Fruit fly (Drosophila melanogaster) whole organism, embryonic: ENCODE data around the gene CG42395.

Experiments used
- Antp ChIP-seq: fragments of 200-800 bp; sonication (Bioruptor generic); optimal IDR thresholded peaks from 3 replicates; lab custom pipeline; 2016; ENCODE audit warnings: missing biosample characterization, missing genetic modification characterization
- Bdp1 ChIP-seq: fragments of 200-800 bp; sonication (Bioruptor generic); optimal IDR thresholded peaks from 3 replicates; lab custom pipeline; 2016; ENCODE audit warnings: missing biosample characterization, missing genetic modification characterization
- CG10366 ChIP-seq: fragments of 200-800 bp; sonication (Bioruptor generic); IDR thresholded peaks from 2 replicates; pipeline ENCODE4 v1.3.6; 2022; ENCODE audit warnings: missing biosample characterization, missing genetic modification characterization
- CG10431 ChIP-seq: fragments of 200-800 bp; sonication (Bioruptor generic); optimal IDR thresholded peaks from 3 replicates; lab custom pipeline; 2018; ENCODE audit warnings: missing biosample characterization, mild to moderate bottlenecking, missing genetic modification characterization
- CG11247 ChIP-seq: fragments of 200-800 bp; sonication (Bioruptor generic); IDR thresholded peaks from 2 replicates; pipeline ENCODE4 v1.3.6; 2022; ENCODE audit warnings: missing biosample characterization, missing genetic modification characterization
- CG12219 ChIP-seq: fragments of 200-800 bp; sonication (Bioruptor generic); optimal IDR thresholded peaks from 3 replicates; lab custom pipeline; 2018; ENCODE audit warnings: missing biosample characterization, mild to moderate bottlenecking, missing genetic modification characterization
- CG14014 ChIP-seq: fragments of 200-800 bp; sonication (Bioruptor generic); IDR thresholded peaks from 2 replicates; pipeline ENCODE4 v1.3.6; 2022; ENCODE audit warnings: missing biosample characterization, missing genetic modification characterization
- CG15514 ChIP-seq: fragments of 200-800 bp; sonication (Bioruptor generic); optimal IDR thresholded peaks from 3 replicates; lab custom pipeline; 2017; ENCODE audit warnings: missing biosample characterization, missing genetic modification characterization, mild to moderate bottlenecking, moderate library complexity, missing genetic modification reagents
- CG1603 ChIP-seq: fragments of 200-800 bp; sonication (Bioruptor generic); optimal IDR thresholded peaks from 2 replicates; lab custom pipeline; 2019; ENCODE audit warnings: missing biosample characterization, mild to moderate bottlenecking, missing genetic modification characterization, moderate library complexity
- CG16815 ChIP-seq: fragments of 200-800 bp; sonication (Bioruptor generic); optimal IDR thresholded peaks from 3 replicates; lab custom pipeline; 2017; ENCODE audit warnings: missing biosample characterization, mild to moderate bottlenecking, missing genetic modification characterization
- CG17328 ChIP-seq: fragments of 200-800 bp; sonication (Bioruptor generic); IDR thresholded peaks from 2 replicates; pipeline ENCODE4 v1.3.6; 2022; ENCODE audit warnings: missing biosample characterization, missing genetic modification characterization
- CG18599 ChIP-seq: fragments of 200-800 bp; sonication (Bioruptor generic); optimal IDR thresholded peaks from 3 replicates; lab custom pipeline; 2017; ENCODE audit warnings: missing biosample characterization, missing genetic modification characterization, mild to moderate bottlenecking, moderate library complexity, missing genetic modification reagents
- CG30020 ChIP-seq: fragments of 200-800 bp; optimal IDR thresholded peaks from 2 replicates; lab custom pipeline; 2019; ENCODE audit warnings: missing biosample characterization, mild to moderate bottlenecking, missing genetic modification characterization, moderate library complexity
- CG33213 ChIP-seq: fragments of 200-800 bp; sonication (Bioruptor generic); optimal IDR thresholded peaks from 3 replicates; lab custom pipeline; 2016; ENCODE audit warnings: missing biosample characterization, missing genetic modification characterization
- CG3726 ChIP-seq: fragments of 200-800 bp; sonication (Bioruptor generic); IDR thresholded peaks from 3 replicates; pipeline ENCODE4, ENCODE4 v1.3.6; 2022; ENCODE audit warnings: missing biosample characterization, missing genetic modification characterization
- CG6272 ChIP-seq: fragments of 200-800 bp; sonication (Bioruptor generic); IDR thresholded peaks from 2 replicates; pipeline ENCODE4 v1.3.6; 2022; ENCODE audit warnings: missing biosample characterization, missing genetic modification characterization
- CG6654 ChIP-seq: fragments of 200-800 bp; sonication (Bioruptor generic); optimal IDR thresholded peaks from 2 replicates; lab custom pipeline; 2017; ENCODE audit warnings: missing biosample characterization, mild to moderate bottlenecking, missing genetic modification characterization
- CG6683 ChIP-seq: fragments of 200-800 bp; sonication (Bioruptor generic); optimal IDR thresholded peaks from 2 replicates; lab custom pipeline; 2017; ENCODE audit warnings: missing biosample characterization, mild to moderate bottlenecking, missing genetic modification characterization, missing genetic modification reagents
- CG6813 ChIP-seq: fragments of 200-800 bp; sonication (Bioruptor generic); optimal IDR thresholded peaks from 2 replicates; lab custom pipeline; 2017; ENCODE audit warnings: missing biosample characterization, missing genetic modification characterization, mild to moderate bottlenecking, moderate library complexity, missing genetic modification reagents
- Doc3 ChIP-seq: fragments of 200-800 bp; sonication (Bioruptor generic); IDR thresholded peaks from 3 replicates; pipeline ENCODE4 v1.3.6; 2022; ENCODE audit warnings: missing biosample characterization, missing genetic modification characterization; ENCODE audit not compliant: partially characterized antibody
- E2f1 ChIP-seq: fragments of 200-800 bp; sonication (Bioruptor generic); IDR thresholded peaks from 2 replicates; pipeline ENCODE4 v1.3.6; 2022; ENCODE audit warnings: missing biosample characterization, missing genetic modification characterization
- Ets65A ChIP-seq: fragments of 200-800 bp; sonication (Bioruptor generic); peaks from one replicate; lab custom pipeline; 2016; ENCODE audit warnings: missing biosample characterization, missing genetic modification characterization
- Ets97D ChIP-seq: fragments of 200-800 bp; sonication (Bioruptor generic); optimal IDR thresholded peaks from 3 replicates; lab custom pipeline; 2016; ENCODE audit warnings: missing biosample characterization, missing genetic modification characterization
- Fer1 ChIP-seq: fragments of 200-800 bp; sonication (Bioruptor generic); optimal IDR thresholded peaks from 2 replicates; lab custom pipeline; 2017; ENCODE audit warnings: missing biosample characterization, mild to moderate bottlenecking, missing genetic modification characterization
- H2.0 ChIP-seq: fragments of 200-800 bp; sonication (Bioruptor generic); IDR thresholded peaks from 2 replicates; pipeline ENCODE4 v1.3.6; 2022; ENCODE audit warnings: missing biosample characterization, missing genetic modification characterization
- HLH4C ChIP-seq: fragments of 200-800 bp; sonication (Bioruptor generic); IDR thresholded peaks from 3 replicates; pipeline ENCODE4 v1.3.6; 2022; ENCODE audit warnings: missing biosample characterization, missing genetic modification characterization; ENCODE audit not compliant: partially characterized antibody
- MTF-1 ChIP-seq: fragments of 200-800 bp; sonication (Bioruptor generic); optimal IDR thresholded peaks from 2 replicates; lab custom pipeline; 2018; ENCODE audit warnings: missing biosample characterization, mild to moderate bottlenecking, missing genetic modification characterization, borderline replicate concordance
- Max ChIP-seq: fragments of 200-800 bp; sonication (Bioruptor generic); optimal IDR thresholded peaks from 2 replicates; lab custom pipeline; 2016; ENCODE audit warnings: missing biosample characterization, mild to moderate bottlenecking, missing genetic modification characterization
- Med ChIP-seq: fragments of 200-800 bp; sonication (Bioruptor generic); peaks from one replicate; lab custom pipeline; 2016; ENCODE audit warnings: missing biosample characterization, missing genetic modification characterization, mild to moderate bottlenecking, inconsistent platforms, moderate library complexity
- Nf-YB ChIP-seq: fragments of 200-800 bp; sonication (Bioruptor generic); optimal IDR thresholded peaks from 3 replicates; lab custom pipeline; 2019; ENCODE audit warnings: missing biosample characterization, mild to moderate bottlenecking, missing genetic modification characterization, moderate library complexity
- Trl ChIP-seq, 3 experiments: fragments of >200 bp in 2 of 3; fragments of 200-800 bp in 1 of 3; sonication (Bioruptor generic) in 1 of 3; optimal IDR thresholded peaks; 2 replicates in 1 of 3; 3 replicates in 2 of 3; lab custom pipeline; 2016 to 2017; ENCODE audit warnings: missing biosample characterization in 1 of 3, missing genetic modification characterization in 1 of 3
- btn ChIP-seq: fragments of 200-800 bp; sonication (Bioruptor generic); optimal IDR thresholded peaks from 2 replicates; lab custom pipeline; 2016; ENCODE audit warnings: missing biosample characterization, missing genetic modification characterization
- cwo ChIP-seq: fragments of 200-800 bp; sonication (Bioruptor generic); optimal IDR thresholded peaks from 3 replicates; lab custom pipeline; 2017; ENCODE audit warnings: missing biosample characterization, missing genetic modification characterization, mild to moderate bottlenecking, moderate library complexity, missing genetic modification reagents
- dpn ChIP-seq, 2 experiments: fragments of 200-800 bp; sonication (Bioruptor generic); optimal IDR thresholded peaks; 3 replicates each; lab custom pipeline; 2016; ENCODE audit warnings: missing biosample characterization in 2 of 2, missing genetic modification characterization in 2 of 2
- exex ChIP-seq: fragments of 200-800 bp; sonication (Bioruptor generic); optimal IDR thresholded peaks from 4 replicates; lab custom pipeline; 2018; ENCODE audit warnings: missing biosample characterization, mild to moderate bottlenecking, missing genetic modification characterization, moderate library complexity
- eyg ChIP-seq: fragments of 200-800 bp; sonication (Bioruptor generic); optimal IDR thresholded peaks from 3 replicates; lab custom pipeline; 2016; ENCODE audit warnings: missing biosample characterization, missing genetic modification characterization
- fd3F ChIP-seq: fragments of 200-800 bp; sonication (Bioruptor generic); optimal IDR thresholded peaks from 2 replicates; lab custom pipeline; 2018; ENCODE audit warnings: missing biosample characterization, mild to moderate bottlenecking, missing genetic modification characterization, moderate library complexity
- grau ChIP-seq: fragments of 200-800 bp; optimal IDR thresholded peaks from 3 replicates; lab custom pipeline; 2019; ENCODE audit warnings: missing biosample characterization, mild to moderate bottlenecking, missing genetic modification characterization, moderate library complexity
- hbn ChIP-seq: fragments of 200-800 bp; sonication (Bioruptor generic); IDR thresholded peaks from 2 replicates; pipeline ENCODE4 v1.3.6; 2022; ENCODE audit warnings: missing biosample characterization, missing genetic modification characterization; ENCODE audit not compliant: partially characterized antibody
- inv ChIP-seq: fragments of 200-800 bp; sonication (Bioruptor generic); IDR thresholded peaks from 2 replicates; pipeline ENCODE4 v1.3.6; 2022; ENCODE audit warnings: missing biosample characterization, missing genetic modification characterization; ENCODE audit not compliant: partially characterized antibody
- klu ChIP-seq: fragments of 200-800 bp; sonication (Bioruptor generic); IDR thresholded peaks from 2 replicates; pipeline ENCODE4 v1.3.6; 2022; ENCODE audit warnings: missing biosample characterization, missing genetic modification characterization
- pum ChIP-seq: fragments of 200-800 bp; sonication (Bioruptor generic); optimal IDR thresholded peaks from 2 replicates; lab custom pipeline; 2016; ENCODE audit warnings: missing biosample characterization, missing genetic modification characterization
- pzg ChIP-seq: fragments of 200-800 bp; sonication (Bioruptor generic); optimal IDR thresholded peaks from 3 replicates; lab custom pipeline; 2018; ENCODE audit warnings: missing biosample characterization, mild to moderate bottlenecking, missing genetic modification characterization, moderate library complexity
- ro ChIP-seq: fragments of 200-800 bp; sonication (Bioruptor generic); IDR thresholded peaks from 2 replicates; pipeline ENCODE4 v1.3.6; 2022; ENCODE audit warnings: missing biosample characterization, missing genetic modification characterization
- slbo ChIP-seq: fragments of 200-800 bp; sonication (Bioruptor generic); IDR thresholded peaks from 2 replicates; pipeline ENCODE4 v1.3.6; 2022; ENCODE audit warnings: missing biosample characterization, missing genetic modification characterization
- so ChIP-seq: fragments of 200-800 bp; sonication (Bioruptor generic); IDR thresholded peaks from 3 replicates; pipeline ENCODE4 v1.3.6; 2022; ENCODE audit warnings: missing biosample characterization, missing genetic modification characterization
- tll ChIP-seq, 2 experiments: fragments of 200-800 bp in 1 of 2; fragments of >200 bp in 1 of 2; sonication (Bioruptor generic) in 1 of 2; optimal IDR thresholded peaks; 2 replicates each; lab custom pipeline; 2017 to 2019; ENCODE audit warnings: missing biosample characterization in 2 of 2, missing genetic modification characterization in 2 of 2, mild to moderate bottlenecking in 1 of 2, moderate library complexity in 1 of 2
- yki ChIP-seq: fragments of >200 bp; optimal IDR thresholded peaks from 3 replicates; lab custom pipeline; 2018
- zen ChIP-seq: fragments of 200-800 bp; sonication (Bioruptor generic); optimal IDR thresholded peaks from 3 replicates; lab custom pipeline; 2018; ENCODE audit warnings: missing biosample characterization, mild to moderate bottlenecking, missing genetic modification characterization, moderate library complexity

The CG42395 gene

DNA sequence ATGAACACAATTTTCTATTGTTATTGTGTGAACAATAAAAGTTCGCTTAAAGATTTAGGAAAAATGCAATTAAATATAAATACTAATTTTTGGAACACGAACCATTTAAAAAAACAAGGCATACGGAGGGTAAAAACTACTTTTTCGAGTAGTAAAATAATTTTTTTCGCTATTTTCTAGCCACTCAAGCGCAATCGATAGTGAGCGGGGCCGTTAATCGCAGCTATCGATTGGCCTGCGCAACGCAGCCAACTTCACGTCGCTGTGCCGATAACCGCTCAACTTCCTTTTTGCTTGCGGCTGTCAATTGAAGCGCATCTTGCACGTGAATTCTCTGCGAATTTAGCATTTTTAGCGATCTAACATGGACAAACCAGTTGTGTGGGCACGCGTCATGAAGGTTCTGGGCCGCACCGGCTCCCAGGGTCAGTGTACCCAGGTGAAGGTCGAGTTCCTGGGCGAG lies 21.7 kb downstream of the CG42395 start, which contains the start of gene RpS28b (continued):
- peak; percentile 58 for TF ChIP-seq zen
- TF ChIP-seq CG10431 (GFP tag; lab: Kevin White, UChicago), result peak; percentile 95
- peak; percentile 85 for TF ChIP-seq CG12219 (GFP tag; lab: Kevin White, UChicago)
- no peak for TF ChIP-seq Trl (optimal IDR thresholded peaks at IDR 0.05; lab: Kevin White, UChicago)
- TF ChIP-seq Trl (GFP tag; optimal IDR thresholded peaks at IDR 0.05; lab: Kevin White, UChicago), result peak; percentile 90
- peak; percentile 95 for TF ChIP-seq CG11247
- TF ChIP-seq CG17328 (GFP tag; lab: Robert Waterston, UW), result peak; percentile 92
- TF ChIP-seq CG6813 (GFP tag; lab: Kevin White, UChicago), result peak; percentile 94
- TF ChIP-seq Antp (GFP tag; lab: Kevin White, UChicago), result peak; percentile 86
- peak; percentile 89 for TF ChIP-seq Fer1 (GFP tag; lab: Kevin White, UChicago)
- TF ChIP-seq CG3726 (GFP tag; lab: Robert Waterston, UW), result peak; percentile 83; the same call in 2 of the 3 replicates
- TF ChIP-seq CG10366 (GFP tag; lab: Robert Waterston, UW), result peak; percentile 92
- peak; percentile 53; the same call in 1 of the 2 replicates for TF ChIP-seq hbn (GFP tag; lab: Robert Waterston, UW)
- peak; percentile 99 for TF ChIP-seq Med
- peak; percentile 62; the same call in 1 of the 2 replicates for TF ChIP-seq inv
- TF ChIP-seq Doc3 (GFP tag; lab: Robert Waterston, UW), result peak; percentile 53; the same call in 2 of the 3 replicates
- peak; percentile 75 for TF ChIP-seq CG6683
- TF ChIP-seq dpn (GFP tag; optimal IDR thresholded peaks at IDR 0.05; lab: Kevin White, UChicago), result peak; percentile 32 to 89
- peak; percentile 73 for TF ChIP-seq Max (GFP tag; lab: Kevin White, UChicago)
- peak; percentile 90 for TF ChIP-seq CG15514 (GFP tag; lab: Kevin White, UChicago)
- no peak for TF ChIP-seq yki
- peak; percentile 99 for TF ChIP-seq Ets97D
- TF ChIP-seq klu (GFP tag; lab: Robert Waterston, UW), result peak; percentile 69
- peak; percentile 85 for TF ChIP-seq CG14014 (GFP tag; lab: Robert Waterston, UW)
- TF ChIP-seq E2f1 (GFP tag; lab: Robert Waterston, UW), result peak; percentile 88
- peak; percentile 87 for TF ChIP-seq CG18599
- TF ChIP-seq slbo, result peak; percentile 96
- peak; percentile 76 for TF ChIP-seq CG16815 (GFP tag; lab: Kevin White, UChicago)
- TF ChIP-seq so (GFP tag; lab: Robert Waterston, UW), result peak; percentile 83
- peak; percentile 99 for TF ChIP-seq Ets65A (GFP tag; lab: Kevin White, UChicago)
- peak; percentile 76 for TF ChIP-seq Bdp1 (GFP tag; lab: Kevin White, UChicago)
- TF ChIP-seq pzg (GFP tag; lab: Kevin White, UChicago), result peak; percentile 71
- TF ChIP-seq btn (GFP tag; lab: Kevin White, UChicago), result peak; percentile 82
- peak; percentile 81 for TF ChIP-seq ro (GFP tag; lab: Robert Waterston, UW)
- peak; percentile 71 for TF ChIP-seq pum (GFP tag; lab: Kevin White, UChicago)
- peak; percentile 88 for TF ChIP-seq H2.0 (GFP tag; lab: Robert Waterston, UW)
- TF ChIP-seq CG6272 (GFP tag; lab: Robert Waterston, UW), result peak; percentile 87
- TF ChIP-seq eyg, result peak; percentile 86
- peak; percentile 77 for TF ChIP-seq fd3F
- TF ChIP-seq Nf-YB (GFP tag; lab: Kevin White, UChicago), result peak; percentile 52
- TF ChIP-seq CG6654 (GFP tag; lab: Kevin White, UChicago), result peak; percentile 80
- TF ChIP-seq exex (tag; lab: Kevin White, UChicago), result peak; percentile 43
- TF ChIP-seq CG1603, result peak; percentile 90
- peak; percentile 68 for TF ChIP-seq grau (tag; lab: Kevin White, UChicago)
- peak; percentile 26 for TF ChIP-seq CG30020
- TF ChIP-seq CG33213 (GFP tag; lab: Kevin White, UChicago), result peak; percentile 95
- TF ChIP-seq tll (GFP tag; optimal IDR thresholded peaks at IDR 0.05; lab: Kevin White, UChicago), result no peak
- peak; percentile 76 for TF ChIP-seq cwo (GFP tag; lab: Kevin White, UChicago)
- peak; percentile 72 for TF ChIP-seq HLH4C (GFP tag; lab: Robert Waterston, UW)
- TF ChIP-seq MTF-1 (GFP tag; lab: Kevin White, UChicago), result peak; percentile 98
